Worm (Caenorhabditis elegans): ENCODE measurements around the gene C54E10.11.

DNA sequence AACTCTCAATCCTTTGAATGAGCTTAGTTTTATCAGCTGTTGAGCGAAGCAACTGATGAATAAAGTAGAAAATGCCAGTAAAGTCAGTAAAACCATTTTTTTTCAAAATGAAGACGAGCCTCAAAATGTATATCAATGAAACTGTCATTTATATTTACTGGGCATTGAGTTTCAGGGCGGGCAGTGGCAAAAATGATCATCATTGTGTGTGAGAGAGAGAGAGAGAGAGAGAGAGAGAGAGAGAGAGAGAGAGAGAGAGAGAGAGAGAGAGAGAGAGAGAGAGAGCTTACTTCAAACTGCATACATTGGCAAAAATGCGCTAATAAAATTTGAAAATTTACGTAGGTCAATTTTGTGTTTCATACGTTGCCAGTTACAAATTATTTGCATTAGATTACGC lies 41.8 kb downstream of the C54E10.11 start, which contains the start of gene F11D11.3:
- TF ChIP-seq nhr-47 (tag; optimal IDR thresholded peaks at IDR 0.05): no peak
- no peak for TF ChIP-seq aly-2 (tag; optimal IDR thresholded peaks at IDR 0.05)
- TF ChIP-seq lir-3 (tag; optimal IDR thresholded peaks at IDR 0.05; ENCODE audit: poor library complexity): no peak
- TF ChIP-seq nhr-28 (tag; optimal IDR thresholded peaks at IDR 0.05): no peak
- TF ChIP-seq fkh-8 (tag; optimal IDR thresholded peaks at IDR 0.05): no peak
- TF ChIP-seq elt-3 (tag; optimal IDR thresholded peaks at IDR 0.05): no peak

All from whole organism, L1 larva.